Worm (Caenorhabditis elegans) whole organism, late embryonic: ENCODE results near the gene alkb-8.

ENCODE experiments used
- C08G9.2 ChIP-seq: sonication (generic microtip); optimal IDR thresholded peaks from 2 replicates; lab custom pipeline; 2016; ENCODE audit warnings: mild to moderate bottlenecking, missing genetic modification characterization, moderate library complexity, missing compliant biosample characterization
- C38D4.7 ChIP-seq: fragments of 200-800 bp; sonication (Bioruptor generic); optimal IDR thresholded peaks from 2 replicates; lab custom pipeline; 2018; ENCODE audit warnings: mild to moderate bottlenecking, missing genetic modification characterization, moderate library complexity, missing compliant biosample characterization
- K02D7.2 ChIP-seq: sonication (generic microtip); optimal IDR thresholded peaks from 2 replicates; lab custom pipeline; 2017; ENCODE audit warnings: mild to moderate bottlenecking, missing genetic modification characterization, missing compliant biosample characterization
- K09A11.1 ChIP-seq: sonication (generic microtip); optimal IDR thresholded peaks from 2 replicates; lab custom pipeline; 2017; ENCODE audit warnings: antibody characterized with exemption, mild to moderate bottlenecking, missing genetic modification characterization, missing compliant biosample characterization; ENCODE audit not compliant: insufficient read depth
- Y22D7AL.16 ChIP-seq: sonication (generic microtip); optimal IDR thresholded peaks from 2 replicates; lab custom pipeline; 2016; ENCODE audit warnings: missing genetic modification characterization, missing compliant biosample characterization
- ahr-1 ChIP-seq: sonication (generic microtip); optimal IDR thresholded peaks from 2 replicates; lab custom pipeline; 2016; ENCODE audit warnings: missing genetic modification characterization, missing compliant biosample characterization
- ama-1 ChIP-seq: fragments of 150-350 bp; optimal IDR thresholded peaks from 2 replicates; lab custom pipeline; 2014
- ceh-14 ChIP-seq: sonication (generic microtip); optimal IDR thresholded peaks from 2 replicates; lab custom pipeline; 2016; ENCODE audit warnings: missing genotype, missing genetic modification characterization, missing compliant biosample characterization
- ceh-19 ChIP-seq: fragments of 200-800 bp; sonication (Bioruptor generic); optimal IDR thresholded peaks from 2 replicates; lab custom pipeline; 2018; ENCODE audit warnings: mild to moderate bottlenecking, missing genetic modification characterization, missing compliant biosample characterization
- ceh-22 ChIP-seq: sonication (generic microtip); optimal IDR thresholded peaks from 2 replicates; lab custom pipeline; 2017; ENCODE audit warnings: missing biosample characterization, missing genetic modification characterization
- ceh-24 ChIP-seq: sonication (generic microtip); optimal IDR thresholded peaks from 2 replicates; lab custom pipeline; 2016; ENCODE audit warnings: mild to moderate bottlenecking, missing genetic modification characterization, missing compliant biosample characterization
- ceh-30 ChIP-seq: fragments of 150-350 bp; optimal IDR thresholded peaks from 2 replicates; lab custom pipeline; 2014; ENCODE audit warnings: missing biosample characterization, missing genetic modification characterization
- ceh-9 ChIP-seq: sonication (generic microtip); optimal IDR thresholded peaks from 2 replicates; lab custom pipeline; 2016; ENCODE audit warnings: mild to moderate bottlenecking, missing genetic modification characterization, inconsistent platforms, missing compliant biosample characterization
- che-1 ChIP-seq: sonication (generic microtip); optimal IDR thresholded peaks from 2 replicates; lab custom pipeline; 2016; ENCODE audit warnings: mild to moderate bottlenecking, missing genetic modification characterization, missing compliant biosample characterization
- dmd-4 ChIP-seq: sonication (generic microtip); optimal IDR thresholded peaks from 2 replicates; lab custom pipeline; 2016; ENCODE audit warnings: borderline replicate concordance, missing genetic modification characterization, missing compliant biosample characterization
- elt-2 ChIP-seq: sonication (generic microtip); optimal IDR thresholded peaks from 2 replicates; lab custom pipeline; 2016; ENCODE audit warnings: missing genetic modification reagents, missing genetic modification characterization, missing compliant biosample characterization
- eyg-1 ChIP-seq: sonication (generic microtip); optimal IDR thresholded peaks from 2 replicates; lab custom pipeline; 2016; ENCODE audit warnings: missing genotype, missing genetic modification characterization, missing compliant biosample characterization
- fkh-6 ChIP-seq: sonication (generic microtip); optimal IDR thresholded peaks from 2 replicates; lab custom pipeline; 2016; ENCODE audit warnings: missing genetic modification characterization, missing compliant biosample characterization
- hlh-6 ChIP-seq: sonication (generic microtip); optimal IDR thresholded peaks from 2 replicates; lab custom pipeline; 2016; ENCODE audit warnings: missing genotype, missing genetic modification characterization, missing compliant biosample characterization
- hlh-8 ChIP-seq: sonication (generic microtip); optimal IDR thresholded peaks from 2 replicates; lab custom pipeline; 2016; ENCODE audit warnings: missing genotype, missing genetic modification characterization, missing compliant biosample characterization
- lim-6 ChIP-seq: sonication (generic microtip); optimal IDR thresholded peaks from 2 replicates; lab custom pipeline; 2016; ENCODE audit warnings: missing genetic modification characterization, missing compliant biosample characterization
- lin-11 ChIP-seq: fragments of 200-800 bp; sonication (Bioruptor generic); optimal IDR thresholded peaks from 2 replicates; lab custom pipeline; 2018; ENCODE audit warnings: mild to moderate bottlenecking, missing genetic modification characterization, missing compliant biosample characterization
- madf-2 ChIP-seq: sonication (generic microtip); optimal IDR thresholded peaks from 2 replicates; lab custom pipeline; 2017; ENCODE audit warnings: missing genetic modification characterization, missing compliant biosample characterization
- npax-4 ChIP-seq: sonication (generic microtip); optimal IDR thresholded peaks from 2 replicates; lab custom pipeline; 2016; ENCODE audit warnings: missing genetic modification characterization, missing compliant biosample characterization
- odd-2 ChIP-seq: sonication (generic microtip); optimal IDR thresholded peaks from 2 replicates; lab custom pipeline; 2017; ENCODE audit warnings: antibody characterized with exemption, mild to moderate bottlenecking, missing genetic modification characterization, missing compliant biosample characterization
- pag-3 ChIP-seq: sonication (generic microtip); optimal IDR thresholded peaks from 2 replicates; lab custom pipeline; 2016; ENCODE audit warnings: missing compliant biosample characterization, missing genetic modification characterization, borderline replicate concordance
- pat-9 ChIP-seq: fragments of 200-800 bp; sonication (Bioruptor generic); optimal IDR thresholded peaks from 2 replicates; lab custom pipeline; 2018; ENCODE audit warnings: mild to moderate bottlenecking, missing genetic modification characterization, moderate library complexity, missing compliant biosample characterization
- pha-2 ChIP-seq: sonication (generic microtip); optimal IDR thresholded peaks from 2 replicates; lab custom pipeline; 2017; ENCODE audit warnings: mild to moderate bottlenecking, missing genetic modification characterization, missing compliant biosample characterization
- pha-4 ChIP-seq: fragments of 150-350 bp; optimal IDR thresholded peaks from 2 replicates; lab custom pipeline; 2018; ENCODE audit warnings: missing biosample characterization, missing genetic modification reagents, missing genetic modification characterization
- ref-2 ChIP-seq: sonication (generic microtip); optimal IDR thresholded peaks from 2 replicates; lab custom pipeline; 2016; ENCODE audit warnings: missing genetic modification characterization, missing compliant biosample characterization
- tbx-2 ChIP-seq: sonication (generic microtip); optimal IDR thresholded peaks from 2 replicates; lab custom pipeline; 2016; ENCODE audit warnings: missing genetic modification characterization, missing compliant biosample characterization
- tbx-7 ChIP-seq: sonication (generic microtip); optimal IDR thresholded peaks from 2 replicates; lab custom pipeline; 2016; ENCODE audit warnings: missing genotype, missing genetic modification characterization, missing compliant biosample characterization
- ttx-3 ChIP-seq: sonication (generic microtip); optimal IDR thresholded peaks from 2 replicates; lab custom pipeline; 2016; ENCODE audit warnings: missing genetic modification reagents, missing genetic modification characterization, missing compliant biosample characterization
- unc-3 ChIP-seq, 2 experiments: fragments of 200-800 bp in 1 of 2; sonication (Bioruptor generic) in 1 of 2; sonication (generic microtip) in 1 of 2; conservative IDR thresholded peaks in 1 of 2; optimal IDR thresholded peaks in 1 of 2; 2 replicates each; pipeline versions ENCODE4 v1.3.6 to Lab custom; 2016 to 2022; ENCODE audit warnings: missing compliant biosample characterization in 2 of 2, missing genetic modification characterization in 2 of 2, missing genetic modification reagents in 1 of 2
- unc-55 ChIP-seq: sonication (generic microtip); optimal IDR thresholded peaks from 2 replicates; lab custom pipeline; 2017; ENCODE audit warnings: missing biosample characterization, missing genetic modification reagents, missing genetic modification characterization
- unc-86 ChIP-seq: sonication (generic microtip); optimal IDR thresholded peaks from 2 replicates; lab custom pipeline; 2016; ENCODE audit warnings: missing genetic modification characterization, missing compliant biosample characterization
- zip-5 ChIP-seq: sonication (generic microtip); optimal IDR thresholded peaks from 2 replicates; lab custom pipeline; 2016; ENCODE audit warnings: missing genetic modification characterization, missing compliant biosample characterization
- ztf-16 ChIP-seq: sonication (generic microtip); optimal IDR thresholded peaks from 2 replicates; lab custom pipeline; 2017; ENCODE audit warnings: missing genetic modification characterization, missing compliant biosample characterization

Gene alkb-8

ce11 chrIII:3726443-3726842, 17.3 kb downstream of the alkb-8 start, which contains the start of gene gldi-5:
gldi-5 (minus strand) TSS chrIII:3726500.
- no peak for TF ChIP-seq C08G9.2
- no peak for TF ChIP-seq che-1 (tag; lab: Kevin White, UChicago)
- no peak for TF ChIP-seq npax-4 (tag; lab: Kevin White, UChicago)
- TF ChIP-seq ceh-9 (tag; lab: Kevin White, UChicago): no peak
- TF ChIP-seq elt-2 (tag; lab: Kevin White, UChicago): no peak
- no peak for TF ChIP-seq ama-1 (lab: Kevin White, UChicago)
- no peak for TF ChIP-seq ref-2 (tag; lab: Kevin White, UChicago)
- TF ChIP-seq lim-6 (tag; lab: Kevin White, UChicago): no peak
- no peak for TF ChIP-seq ceh-14 (tag; lab: Kevin White, UChicago)
- no peak for TF ChIP-seq pat-9

- TF ChIP-seq hlh-8 (tag; lab: Kevin White, UChicago) (no peak), unc-3 (GFP tag; conservative IDR thresholded peaks at IDR 0.05; lab: Robert Waterston, UW) (no peak), unc-3 (tag; optimal IDR thresholded peaks at IDR 0.05; lab: Kevin White, UChicago) (no peak), ceh-24 (no peak), ceh-19 (GFP tag; lab: Kevin White, UChicago) (no peak), pha-2 (tag; lab: Kevin White, UChicago) (no peak), hlh-6 (no peak), tbx-2 (no peak), pat-9 (no peak), ahr-1 (tag; lab: Kevin White, UChicago) (no peak), dmd-4 (tag; lab: Kevin White, UChicago) (no peak), lim-6 (tag; lab: Kevin White, UChicago) (no peak), ttx-3 (tag; lab: Kevin White, UChicago) (no peak), odd-2 (tag; lab: Kevin White, UChicago) (no peak), C08G9.2 (no peak), K09A11.1 (tag; lab: Kevin White, UChicago) (no peak), tbx-7 (tag; lab: Kevin White, UChicago) (no peak), eyg-1 (tag; lab: Kevin White, UChicago) (no peak), zip-5 (tag; lab: Kevin White, UChicago) (no peak), fkh-6 (tag; lab: Kevin White, UChicago) (no peak), ceh-9 (tag; lab: Kevin White, UChicago) (no peak)
These were observed 20.4 kb downstream of the alkb-8 start, which contains the start of gene F34D10.9 for ce11 chrIII:3729520-3729919. F34D10.9 (minus strand) TSS chrIII:3729620.

- TF ChIP-seq Y22D7AL.16 (no peak), pag-3 (tag; lab: Kevin White, UChicago) (no peak), hlh-8 (tag; lab: Kevin White, UChicago) (no peak), unc-55 (GFP tag; lab: Kevin White, UChicago) (no peak), C08G9.2 (no peak), madf-2 (tag; lab: Kevin White, UChicago) (no peak), fkh-6 (tag; lab: Kevin White, UChicago) (no peak), ceh-30 (tag; lab: Kevin White, UChicago) (no peak), npax-4 (tag; lab: Kevin White, UChicago) (no peak), unc-3 (GFP tag; conservative IDR thresholded peaks at IDR 0.05; lab: Robert Waterston, UW) (no peak), unc-3 (tag; optimal IDR thresholded peaks at IDR 0.05; lab: Kevin White, UChicago) (no peak), ttx-3 (tag; lab: Kevin White, UChicago) (no peak), lin-11 (tag; lab: Kevin White, UChicago) (no peak), ceh-22 (tag; lab: Kevin White, UChicago) (no peak), odd-2 (tag; lab: Kevin White, UChicago) (no peak), ref-2 (tag; lab: Kevin White, UChicago) (no peak), C38D4.7 (GFP tag; lab: Kevin White, UChicago) (no peak), K02D7.2 (tag; lab: Kevin White, UChicago) (no peak), pha-4 (no peak), unc-86 (tag; lab: Kevin White, UChicago) (no peak), ztf-16 (tag; lab: Kevin White, UChicago) (no peak)
These were observed 21.3 kb downstream of the alkb-8 start, which contains the start of gene F34D10.8 for ce11 chrIII:3730475-3730874. F34D10.8 (plus strand) TSS chrIII:3730775.
